Worm (Caenorhabditis elegans): Measurements from ENCODE around the gene epac-1.

ce11 chrIII:10170265-10170664 is 18.7 kb upstream of the epac-1 start:
- TF ChIP-seq ama-1 (optimal IDR thresholded peaks at IDR 0.05): no peak
- no peak for TF ChIP-seq unc-86 (tag; optimal IDR thresholded peaks at IDR 0.05)
- no peak for TF ChIP-seq sox-4 (tag; optimal IDR thresholded peaks at IDR 0.05)
- no peak for TF ChIP-seq pha-2 (tag; optimal IDR thresholded peaks at IDR 0.05)
- TF ChIP-seq nhr-11 (tag; optimal IDR thresholded peaks at IDR 0.05): no peak
- TF ChIP-seq eyg-1 (tag; optimal IDR thresholded peaks at IDR 0.05): no peak

All from whole organism, late embryonic.